Fruit fly (Drosophila melanogaster) Kc167 (cell line): ENCODE data around the gene CG13813.

ENCODE experiments used
- Sin3A ChIP-seq: fragments of >200 bp; optimal IDR thresholded peaks from 2 replicates; lab custom pipeline; 2018; ENCODE audit warnings: missing external identifiers
- h ChIP-seq: fragments of >200 bp; optimal IDR thresholded peaks from 3 replicates; lab custom pipeline; 2018; ENCODE audit warnings: missing external identifiers
- insv ChIP-seq: fragments of >200 bp; optimal IDR thresholded peaks from 3 replicates; lab custom pipeline; 2018; ENCODE audit warnings: missing external identifiers
- psq ChIP-seq: fragments of >200 bp; optimal IDR thresholded peaks from 2 replicates; lab custom pipeline; 2017; ENCODE audit warnings: missing external identifiers

dm6 chr3L:20223398-20223951 lies 8.0 kb upstream of the CG13813 start, which contains the start of gene CG17147:
- no peak for TF ChIP-seq h (lab: Kevin White, UChicago)
- no peak for TF ChIP-seq insv
- no peak for TF ChIP-seq Sin3A (lab: Kevin White, UChicago)
- no peak for TF ChIP-seq psq (lab: Kevin White, UChicago)
